Worm (Caenorhabditis elegans) whole organism, mixed stage, embryonic: ENCODE data around the gene fbxa-147.
"Not testable (repeated sequence)": the region's sequence is repeated elsewhere in the genome, so short reads cannot be mapped to it uniquely, and the experiment has no call there.

Experiments
- bed-3 ChIP-seq: fragments of 200-800 bp; sonication (Bioruptor generic); optimal IDR thresholded peaks from 3 replicates; lab custom pipeline; 2018; ENCODE audit warnings: mild to moderate bottlenecking, missing genetic modification characterization, moderate library complexity, missing compliant biosample characterization
- blmp-1 ChIP-seq: fragments of 150-350 bp; optimal IDR thresholded peaks from 2 replicates; lab custom pipeline; 2014; ENCODE audit warnings: missing biosample characterization, missing genetic modification characterization
- ceh-39 ChIP-seq: fragments of 150-350 bp; optimal IDR thresholded peaks from 2 replicates; lab custom pipeline; 2014; ENCODE audit warnings: missing biosample characterization, missing genetic modification characterization
- ceh-43 ChIP-seq: fragments of 200-800 bp; sonication (Bioruptor generic); optimal IDR thresholded peaks from 2 replicates; lab custom pipeline; 2018; ENCODE audit warnings: mild to moderate bottlenecking, missing genetic modification characterization, moderate library complexity, missing compliant biosample characterization
- ces-1 ChIP-seq: fragments of 150-350 bp; optimal IDR thresholded peaks from 2 replicates; lab custom pipeline; 2014; ENCODE audit warnings: missing biosample characterization, missing genetic modification reagents, missing genetic modification characterization
- cnd-1 ChIP-seq: fragments of 200-800 bp; sonication (Bioruptor generic); optimal IDR thresholded peaks from 2 replicates; lab custom pipeline; 2018; ENCODE audit warnings: mild to moderate bottlenecking, missing genetic modification characterization, missing compliant biosample characterization
- elt-1 ChIP-seq: sonication (generic microtip); optimal IDR thresholded peaks from 2 replicates; lab custom pipeline; 2017; ENCODE audit warnings: missing genetic modification characterization, mild to moderate bottlenecking, missing compliant biosample characterization, antibody characterized with exemption, moderate library complexity, borderline replicate concordance; ENCODE audit not compliant: insufficient read depth
- elt-3 ChIP-seq: fragments of 150-350 bp; optimal IDR thresholded peaks from 2 replicates; lab custom pipeline; 2014; ENCODE audit warnings: missing biosample characterization, missing genetic modification characterization
- flh-1 ChIP-seq: fragments of 200-800 bp; sonication (Bioruptor generic); optimal IDR thresholded peaks from 2 replicates; lab custom pipeline; 2018; ENCODE audit warnings: mild to moderate bottlenecking, missing genetic modification characterization, moderate library complexity, missing compliant biosample characterization
- ham-2 ChIP-seq: fragments of 200-800 bp; sonication (Bioruptor generic); optimal IDR thresholded peaks from 2 replicates; lab custom pipeline; 2018; ENCODE audit warnings: mild to moderate bottlenecking, missing genetic modification characterization, missing compliant biosample characterization
- hlh-1 ChIP-seq: fragments of 150-350 bp; optimal IDR thresholded peaks from 2 replicates; lab custom pipeline; 2014; ENCODE audit warnings: missing biosample characterization, missing genetic modification reagents, missing genetic modification characterization
- lin-13 ChIP-seq: fragments of 150-350 bp; optimal IDR thresholded peaks from 2 replicates; lab custom pipeline; 2014; ENCODE audit warnings: missing biosample characterization, missing genetic modification characterization
- lin-32 ChIP-seq: fragments of 200-800 bp; sonication (Bioruptor generic); optimal IDR thresholded peaks from 2 replicates; lab custom pipeline; 2018; ENCODE audit warnings: mild to moderate bottlenecking, missing genetic modification characterization, missing compliant biosample characterization
- lsy-2 ChIP-seq: fragments of 150-350 bp; optimal IDR thresholded peaks from 2 replicates; lab custom pipeline; 2014; ENCODE audit warnings: missing biosample characterization, missing genetic modification characterization
- mab-5 ChIP-seq: fragments of 150-350 bp; optimal IDR thresholded peaks from 2 replicates; lab custom pipeline; 2014; ENCODE audit warnings: missing biosample characterization, missing genetic modification characterization
- mep-1 ChIP-seq: fragments of 150-350 bp; optimal IDR thresholded peaks from 2 replicates; lab custom pipeline; 2017; ENCODE audit warnings: missing biosample characterization, missing genetic modification reagents, missing genetic modification characterization, inconsistent platforms
- mls-2 ChIP-seq: sonication (generic microtip); optimal IDR thresholded peaks from 2 replicates; lab custom pipeline; 2016; ENCODE audit warnings: mild to moderate bottlenecking, missing genetic modification characterization, moderate library complexity, missing compliant biosample characterization
- nhr-12 ChIP-seq: fragments of 150-350 bp; optimal IDR thresholded peaks from 2 replicates; lab custom pipeline; 2014; ENCODE audit warnings: missing biosample characterization, missing genetic modification characterization
- nhr-28 ChIP-seq: fragments of 150-350 bp; optimal IDR thresholded peaks from 2 replicates; lab custom pipeline; 2014; ENCODE audit warnings: missing biosample characterization, missing genetic modification characterization
- nhr-76 ChIP-seq: sonication (generic microtip); optimal IDR thresholded peaks from 2 replicates; lab custom pipeline; 2017; ENCODE audit warnings: missing biosample characterization, missing genetic modification characterization
- sem-2 ChIP-seq: fragments of 200-800 bp; sonication (Bioruptor generic); optimal IDR thresholded peaks from 2 replicates; lab custom pipeline; 2018; ENCODE audit warnings: mild to moderate bottlenecking, missing genetic modification characterization, missing compliant biosample characterization
- snpc-4 ChIP-seq: fragments of 150-350 bp; optimal IDR thresholded peaks from 2 replicates; lab custom pipeline; 2014; ENCODE audit warnings: missing biosample characterization, missing genetic modification characterization
- sptf-1 ChIP-seq: sonication (generic microtip); optimal IDR thresholded peaks from 2 replicates; lab custom pipeline; 2017; ENCODE audit warnings: mild to moderate bottlenecking, missing genetic modification characterization, moderate library complexity, missing compliant biosample characterization
- tbx-8 ChIP-seq: fragments of 200-800 bp; sonication (Bioruptor generic); optimal IDR thresholded peaks from 2 replicates; lab custom pipeline; 2018; ENCODE audit warnings: mild to moderate bottlenecking, missing genetic modification characterization, moderate library complexity, missing compliant biosample characterization
- unc-120 ChIP-seq: sonication (generic microtip); optimal IDR thresholded peaks from 2 replicates; lab custom pipeline; 2017; ENCODE audit warnings: missing genetic modification characterization, missing compliant biosample characterization; ENCODE audit not compliant: poor library complexity, severe bottlenecking
- unc-39 ChIP-seq: fragments of 150-350 bp; optimal IDR thresholded peaks from 2 replicates; lab custom pipeline; 2014; ENCODE audit warnings: missing biosample characterization, missing genetic modification characterization
- unc-62 ChIP-seq: fragments of 150-350 bp; optimal IDR thresholded peaks from 2 replicates; lab custom pipeline; 2014; ENCODE audit warnings: missing biosample characterization, missing genetic modification reagents, missing genetic modification characterization
- ztf-11 ChIP-seq: fragments of 150-350 bp; optimal IDR thresholded peaks from 2 replicates; lab custom pipeline; 2014; ENCODE audit warnings: missing biosample characterization, missing genetic modification characterization

fbxa-147 gene

DNA sequence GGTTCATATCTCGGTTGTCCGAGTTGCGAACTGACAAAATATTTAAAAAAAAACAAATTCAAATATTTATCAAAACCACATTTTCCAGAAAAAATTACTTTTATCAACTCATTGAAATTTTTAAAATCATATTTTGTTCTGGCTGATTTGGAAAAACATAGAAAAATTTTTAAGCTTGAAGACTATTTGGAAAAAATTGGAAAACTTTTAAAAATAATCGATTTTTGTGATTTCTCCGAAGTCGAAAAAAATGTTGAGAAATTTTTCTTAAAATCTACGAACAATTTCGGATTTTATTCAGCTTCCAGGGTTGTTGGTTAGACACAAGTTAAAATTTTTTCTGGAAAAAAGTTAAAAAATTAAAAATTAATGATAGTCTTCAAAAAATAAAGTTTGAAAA lies 20.6 kb downstream of the fbxa-147 start, which contains the start of gene Y50E8A.5:
Gene Y50E8A.5, minus strand, starts transcription at position 101 of the 400 bp plus-strand sequence.
- TF ChIP-seq mls-2 (tag; lab: Kevin White, UChicago) (no peak), ceh-39 (tag; lab: Kevin White, UChicago) (no peak), sem-2 (GFP tag; lab: Kevin White, UChicago) (no peak), unc-39 (tag; lab: Kevin White, UChicago) (no peak), elt-1 (tag; lab: Kevin White, UChicago) (no peak), flh-1 (GFP tag; lab: Kevin White, UChicago) (no peak), elt-3 (tag; lab: Kevin White, UChicago) (no peak), snpc-4 (tag; lab: Kevin White, UChicago) (no peak), nhr-76 (tag; lab: Kevin White, UChicago) (no peak), lin-32 (GFP tag; lab: Kevin White, UChicago) (no peak), tbx-8 (no peak), bed-3 (GFP tag; lab: Kevin White, UChicago) (no peak), ztf-11 (tag; lab: Kevin White, UChicago) (no peak), mep-1 (tag; lab: Kevin White, UChicago) (no peak), lsy-2 (no peak), cnd-1 (tag; lab: Kevin White, UChicago) (no peak), unc-120 (tag; lab: Kevin White, UChicago) (no peak)

DNA sequence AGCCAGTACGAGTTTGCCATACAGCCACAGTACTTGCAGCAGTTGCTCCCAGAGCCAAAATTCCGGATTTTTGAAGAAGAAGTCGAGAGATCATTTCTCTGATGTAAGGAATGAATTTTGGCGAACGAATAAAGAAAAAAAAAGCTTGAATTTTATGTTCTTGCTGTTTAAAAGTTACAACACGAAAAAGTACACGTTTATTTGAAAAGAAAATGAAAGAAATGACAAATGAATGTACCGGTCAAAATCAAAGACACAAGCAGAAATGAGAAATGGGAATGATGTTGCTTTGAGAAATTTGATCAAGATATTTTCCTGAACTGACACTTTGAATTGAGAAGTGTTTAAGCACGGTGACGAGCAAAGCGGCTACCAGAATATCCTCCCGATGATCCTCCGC lies 24.9 kb downstream of the fbxa-147 start, which contains the start of gene Y50E8A.6:
Gene Y50E8A.6, minus strand, starts transcription at position 101 of the 400 bp plus-strand sequence.
- TF ChIP-seq bed-3 (GFP tag; lab: Kevin White, UChicago), result no peak

DNA sequence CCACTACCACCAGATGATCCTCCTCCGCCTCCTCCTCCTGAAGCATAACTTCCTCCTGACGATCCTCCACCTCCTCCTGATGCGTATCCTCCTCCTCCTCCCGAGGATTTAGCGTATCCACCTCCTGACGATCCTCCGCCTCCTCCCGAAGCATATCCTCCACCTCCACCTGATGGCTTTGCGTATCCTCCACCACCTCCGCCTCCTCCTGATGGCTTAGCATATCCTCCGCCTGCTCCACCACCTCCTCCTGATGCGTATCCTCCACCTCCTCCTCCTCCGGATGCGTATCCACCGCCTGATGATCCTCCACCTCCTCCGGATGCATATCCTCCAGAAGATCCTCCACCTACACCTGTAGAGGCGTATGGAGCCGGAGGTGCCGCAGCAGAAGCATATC lies 28.5 kb downstream of the fbxa-147 start:
- TF ChIP-seq ceh-39 (tag; lab: Kevin White, UChicago) (no peak), ztf-11 (tag; lab: Kevin White, UChicago) (no peak), hlh-1 (no peak), sptf-1 (tag; lab: Kevin White, UChicago) (no peak), nhr-28 (tag; lab: Kevin White, UChicago) (no peak), mab-5 (tag; lab: Kevin White, UChicago) (no peak), lin-13 (tag; lab: Kevin White, UChicago) (no peak), ham-2 (GFP tag; lab: Kevin White, UChicago) (no peak), nhr-76 (tag; lab: Kevin White, UChicago) (no peak), cnd-1 (tag; lab: Kevin White, UChicago) (no peak), sem-2 (GFP tag; lab: Kevin White, UChicago) (no peak), elt-3 (tag; lab: Kevin White, UChicago) (no peak)

DNA sequence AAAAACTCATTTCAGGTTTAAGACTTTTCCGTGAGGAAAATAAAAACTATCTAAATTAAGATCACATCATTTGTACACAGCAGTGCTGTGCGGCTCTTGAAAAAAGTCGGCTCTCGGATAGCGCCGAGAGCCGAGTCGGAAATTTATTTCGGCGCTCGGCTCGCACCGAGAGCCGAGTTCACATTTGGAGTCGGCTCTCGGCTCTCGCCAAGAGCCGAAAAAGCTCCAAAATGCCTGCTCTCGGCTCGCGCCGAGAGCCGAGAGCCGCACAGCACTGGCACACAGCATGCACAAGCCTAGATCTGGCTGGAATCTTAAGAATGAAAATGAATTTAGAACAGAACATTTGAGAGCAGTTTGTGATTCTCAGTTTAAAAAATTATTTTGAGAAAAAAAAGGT lies 30.7 kb downstream of the fbxa-147 start:
- TF ChIP-seq bed-3 (GFP tag; lab: Kevin White, UChicago) (no peak), elt-3 (tag; lab: Kevin White, UChicago) (no peak), ces-1 (GFP tag; lab: Kevin White, UChicago) (no peak), flh-1 (GFP tag; lab: Kevin White, UChicago) (no peak), unc-120 (tag; lab: Kevin White, UChicago) (no peak), ceh-39 (tag; lab: Kevin White, UChicago) (no peak), elt-1 (tag; lab: Kevin White, UChicago) (no peak), ztf-11 (tag; lab: Kevin White, UChicago) (no peak), lsy-2 (no peak), unc-62 (GFP tag; lab: Kevin White, UChicago) (no peak)

DNA sequence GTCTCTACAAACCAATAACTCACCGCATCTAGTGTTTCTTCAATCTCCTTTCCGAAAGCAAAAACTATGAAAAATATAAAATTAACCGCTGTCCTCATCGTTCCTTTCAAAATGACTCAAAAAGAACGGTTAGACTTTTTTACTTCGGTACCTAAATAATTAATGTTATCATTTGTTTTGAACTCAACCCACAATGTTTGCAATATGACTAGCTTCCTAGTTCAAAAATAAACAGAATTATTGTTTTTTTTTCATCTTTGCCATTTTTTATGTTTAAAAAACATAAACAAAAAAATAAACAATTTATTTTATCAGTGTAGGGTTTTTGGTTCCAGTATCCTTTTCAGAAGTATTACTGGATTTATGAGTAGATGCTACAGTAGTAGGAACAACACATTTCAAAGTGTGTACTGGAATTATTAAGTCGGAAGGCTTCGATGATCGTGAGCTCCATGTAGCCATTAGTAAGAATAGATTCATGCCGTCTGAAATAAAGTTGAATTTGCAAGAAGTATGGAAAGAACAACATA lies 32.4 kb downstream of the fbxa-147 start, which contains the start of the genes lipl-8 and Y50E8A.22:
Gene lipl-8, minus strand, starts transcription at position 101 of the 530 bp plus-strand sequence.
Gene Y50E8A.22, minus strand, starts transcription at position 480 of the 530 bp plus-strand sequence.
- TF ChIP-seq ceh-43, result no peak
- no peak for TF ChIP-seq elt-1 (tag; lab: Kevin White, UChicago)
- no peak for TF ChIP-seq nhr-28 (tag; lab: Kevin White, UChicago)
- TF ChIP-seq lin-13 (tag; lab: Kevin White, UChicago), result no peak
- TF ChIP-seq lsy-2, result no peak
- TF ChIP-seq mab-5 (tag; lab: Kevin White, UChicago), result no peak

DNA sequence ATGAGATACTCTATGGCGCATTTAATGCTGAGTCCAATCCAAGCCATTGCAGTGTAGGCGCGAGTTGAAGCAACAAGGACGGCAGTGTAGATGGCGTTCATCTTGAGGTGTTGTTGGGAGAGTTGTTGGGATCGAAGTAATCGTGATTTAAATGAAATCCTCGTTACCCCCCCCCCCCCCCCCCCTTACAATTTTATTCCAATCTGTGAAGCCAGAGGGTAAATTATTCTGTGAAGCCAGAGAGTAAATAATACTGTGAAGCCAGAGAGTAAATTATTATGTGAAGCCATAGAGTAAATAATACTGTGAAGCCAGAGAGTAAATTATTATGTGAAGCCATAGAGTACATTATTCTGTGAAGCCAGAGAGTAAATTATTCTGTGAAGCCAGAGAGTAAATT lies 34.1 kb downstream of the fbxa-147 start, which contains the start of gene nspa-10:
Gene nspa-10, minus strand, starts transcription at position 101 of the 400 bp plus-strand sequence.
- TF ChIP-seq nhr-12 (tag; lab: Kevin White, UChicago); lsy-2; blmp-1 (tag; lab: Kevin White, UChicago): not testable (repeated sequence)
